Worm (Caenorhabditis elegans) whole organism, dauer: Measurements from ENCODE around the gene nra-1.

Experiments
- unc-62 ChIP-seq: sonication (generic microtip); optimal IDR thresholded peaks from 2 replicates; lab custom pipeline; 2017; ENCODE audit warnings: missing biosample characterization, missing genetic modification reagents, missing genetic modification characterization

nra-1 gene

ce11 chrIV:17285263-17285662 is 1.3 kb upstream of the nra-1 start:
- TF ChIP-seq unc-62: no peak

- no peak for TF ChIP-seq unc-62
Observed at ce11 chrIV:17281060-17282021, 2.7 kb downstream of the nra-1 start.

- TF ChIP-seq unc-62: no peak
Observed at ce11 chrIV:17280441-17280939, 3.5 kb downstream of the nra-1 start.

- TF ChIP-seq unc-62: no peak
Observed at ce11 chrIV:17279592-17280440, 4.2 kb downstream of the nra-1 start.

ce11 chrIV:17278861-17279591 is 5.0 kb downstream of the nra-1 start, which contains the start of gene hsp-1:
Gene hsp-1, plus strand, starts transcription at chrIV:17278959.
- TF ChIP-seq unc-62: no peak

ce11 chrIV:17278363-17278762 is 5.6 kb downstream of the nra-1 start:
- TF ChIP-seq unc-62: no peak

ce11 chrIV:17277459-17278173 is 6.4 kb downstream of the nra-1 start:
- no peak for TF ChIP-seq unc-62

ce11 chrIV:17276705-17277458 is 7.1 kb downstream of the nra-1 start, which contains the start of gene clec-196:
Gene clec-196, plus strand, starts transcription at chrIV:17276956.
- no peak for TF ChIP-seq unc-62

ce11 chrIV:17275281-17275680 is 8.7 kb downstream of the nra-1 start, which contains the start of gene lhfp-4:
Gene lhfp-4, plus strand, starts transcription at chrIV:17275581.
- TF ChIP-seq unc-62: no peak

ce11 chrIV:17273602-17274110 is 10.3 kb downstream of the nra-1 start, which contains the start of gene gln-5:
Gene gln-5, minus strand, starts transcription at chrIV:17273652.
- TF ChIP-seq unc-62: no peak

ce11 chrIV:17269702-17270101 is 14.3 kb downstream of the nra-1 start:
- no peak for TF ChIP-seq unc-62

- TF ChIP-seq unc-62: no peak
Observed at ce11 chrIV:17269042-17269441, 15.0 kb downstream of the nra-1 start, which contains the start of gene atgp-1. Gene atgp-1, plus strand, starts transcription at chrIV:17269342.

ce11 chrIV:17268628-17269027 is 15.4 kb downstream of the nra-1 start:
- TF ChIP-seq unc-62: no peak

- no peak for TF ChIP-seq unc-62
Observed at ce11 chrIV:17268069-17268468, 15.9 kb downstream of the nra-1 start.
